Fruit fly (Drosophila melanogaster): ENCODE measurements around the gene Fer2LCH.

- TF ChIP-seq dmrt93B (GFP tag; optimal IDR thresholded peaks at IDR 0.05): no peak
- TF ChIP-seq Rel (GFP tag; optimal IDR thresholded peaks at IDR 0.05): no peak
- no peak for TF ChIP-seq Rel (tag; optimal IDR thresholded peaks at IDR 0.05)
- no peak for TF ChIP-seq tai (GFP tag; optimal IDR thresholded peaks at IDR 0.05)
- TF ChIP-seq lola (GFP tag; optimal IDR thresholded peaks at IDR 0.05): no peak
- TF ChIP-seq usp (GFP tag; optimal IDR thresholded peaks at IDR 0.05): no peak
- no peak for TF ChIP-seq Sp1 (GFP tag; optimal IDR thresholded peaks at IDR 0.05)
- no peak for TF ChIP-seq Dfd (GFP tag; optimal IDR thresholded peaks at IDR 0.05)
These were observed 35.0 kb upstream of the Fer2LCH start for dm6 chr3R:30352654-30353053.

All from whole organism, wandering third instar larva.